Worm (Caenorhabditis elegans): ENCODE measurements around the gene C14B1.3.
A peak's percentile ranks its signal among the peaks of the same experiment; 100 is the strongest.

Gene C14B1.3

DNA sequence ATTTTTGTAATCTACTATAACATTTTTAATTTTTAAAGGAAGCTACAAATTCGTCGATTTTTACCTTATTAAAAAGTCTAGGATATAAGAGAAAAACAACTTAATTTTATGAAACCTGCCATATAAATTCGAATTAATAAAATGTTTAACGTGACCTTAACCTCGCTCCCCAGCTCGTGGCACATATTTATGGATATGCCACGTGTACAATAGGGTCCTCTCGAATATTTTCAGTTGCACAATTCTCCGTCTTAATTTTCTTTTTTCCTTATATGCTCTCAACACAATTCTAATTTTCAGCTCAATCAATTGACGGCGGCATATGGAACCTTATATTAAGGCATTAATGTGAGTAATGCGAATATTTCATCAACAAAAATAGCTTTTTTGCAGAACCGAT, 32.9 kb downstream of the C14B1.3 start, which contains the start of gene F34D10.4:
Gene F34D10.4 (plus strand): TSS at position 301 of the 400 bp plus-strand sequence.
- TF ChIP-seq nhr-43 (tag; optimal IDR thresholded peaks at IDR 0.05; ENCODE audit: poor library complexity, severe bottlenecking) (peak; percentile 50), nhr-28 (tag; optimal IDR thresholded peaks at IDR 0.05) (no peak)

DNA sequence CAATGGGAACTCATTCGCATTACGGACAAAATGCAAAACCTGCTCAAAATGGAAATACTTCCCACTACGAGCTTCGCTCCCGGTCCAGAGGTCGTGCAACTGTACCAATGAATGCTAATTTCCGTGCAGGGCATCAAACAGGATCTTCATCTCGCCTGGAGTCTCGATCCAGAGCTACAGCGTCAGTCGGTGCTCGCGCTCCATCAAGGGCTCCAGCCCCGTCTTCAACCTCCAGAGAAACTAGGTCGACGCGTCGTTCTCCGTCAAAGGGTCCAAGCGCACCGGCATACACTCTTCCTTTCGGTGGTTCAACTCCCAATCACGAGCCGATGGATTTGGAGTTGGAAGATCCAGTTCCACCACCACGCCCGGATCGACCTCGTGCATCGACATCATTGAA, 34.4 kb downstream of the C14B1.3 start:
- TF ChIP-seq lin-15B (tag; optimal IDR thresholded peaks at IDR 0.05) = no peak
- no peak for TF ChIP-seq mdl-1 (tag; optimal IDR thresholded peaks at IDR 0.05)
- TF ChIP-seq mml-1 (tag; optimal IDR thresholded peaks at IDR 0.05) = no peak

DNA sequence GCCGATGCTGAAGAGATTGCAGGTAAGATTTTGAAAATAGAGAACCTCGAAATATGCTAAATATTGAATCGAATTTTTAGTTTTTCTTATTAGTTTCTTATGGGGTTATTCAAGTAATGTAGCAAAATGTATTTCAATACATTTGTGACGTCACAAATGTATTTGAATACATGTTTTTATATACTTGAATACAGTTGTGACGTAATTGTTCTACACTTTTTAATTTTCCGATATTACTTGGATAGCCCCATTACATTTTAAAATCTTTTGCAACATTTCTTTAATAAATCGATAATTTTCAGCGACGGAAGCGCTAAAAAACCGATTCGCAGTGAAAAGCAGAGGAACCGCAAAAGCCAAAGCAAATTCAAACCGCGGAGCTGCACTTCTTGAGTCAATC, 35.0 kb downstream of the C14B1.3 start:
- TF ChIP-seq fkh-2 (tag; optimal IDR thresholded peaks at IDR 0.05) = no peak
- no peak for TF ChIP-seq nhr-12 (tag; optimal IDR thresholded peaks at IDR 0.05)
- no peak for TF ChIP-seq unc-39 (tag; optimal IDR thresholded peaks at IDR 0.05)
- TF ChIP-seq jun-1 (tag; optimal IDR thresholded peaks at IDR 0.05) = no peak
- no peak for TF ChIP-seq elt-3 (tag; optimal IDR thresholded peaks at IDR 0.05)
- TF ChIP-seq egl-27 (tag; optimal IDR thresholded peaks at IDR 0.05) = no peak
- no peak for TF ChIP-seq daf-12 (tag; optimal IDR thresholded peaks at IDR 0.05)
- TF ChIP-seq unc-62 (GFP tag; optimal IDR thresholded peaks at IDR 0.05) = no peak
- no peak for TF ChIP-seq ztf-4 (tag; optimal IDR thresholded peaks at IDR 0.05)
- no peak for TF ChIP-seq skn-1 (tag; optimal IDR thresholded peaks at IDR 0.05)
- no peak for TF ChIP-seq pha-4 (tag; optimal IDR thresholded peaks at IDR 0.05)

DNA sequence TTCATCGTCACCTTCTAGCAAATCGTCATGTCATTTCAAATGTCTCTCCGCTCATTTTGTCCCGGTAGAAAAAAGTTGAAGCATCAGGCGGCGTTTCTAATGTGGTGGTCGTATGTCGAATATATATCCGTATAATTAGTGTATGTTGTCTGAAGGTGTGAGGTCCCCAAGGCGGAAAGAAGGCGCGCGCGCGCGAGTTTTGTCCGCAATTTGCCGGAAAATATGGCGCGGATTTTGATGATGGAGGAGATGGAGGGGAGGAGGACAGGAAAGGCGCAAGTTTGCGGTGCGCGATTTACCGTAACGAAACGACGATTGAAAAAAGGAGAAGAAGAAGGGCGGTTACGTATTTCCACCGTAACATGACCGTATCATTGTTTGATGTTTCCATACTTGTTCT, 38.7 kb downstream of the C14B1.3 start:
- TF ChIP-seq nhr-12 (tag; optimal IDR thresholded peaks at IDR 0.05) (no peak), nhr-23 (tag; optimal IDR thresholded peaks at IDR 0.05) (no peak), tbx-2 (tag; optimal IDR thresholded peaks at IDR 0.05) (no peak), unc-62 (GFP tag; optimal IDR thresholded peaks at IDR 0.05) (no peak), ztf-4 (tag; optimal IDR thresholded peaks at IDR 0.05) (no peak), ceh-16 (tag; optimal IDR thresholded peaks at IDR 0.05) (no peak), mml-1 (tag; optimal IDR thresholded peaks at IDR 0.05) (no peak), lin-15B (tag; optimal IDR thresholded peaks at IDR 0.05) (no peak), jun-1 (tag; optimal IDR thresholded peaks at IDR 0.05) (no peak), fos-1 (tag; optimal IDR thresholded peaks at IDR 0.05) (no peak), fkh-10 (GFP tag; optimal IDR thresholded peaks at IDR 0.05) (no peak), nhr-77 (tag; optimal IDR thresholded peaks at IDR 0.05) (no peak)

DNA sequence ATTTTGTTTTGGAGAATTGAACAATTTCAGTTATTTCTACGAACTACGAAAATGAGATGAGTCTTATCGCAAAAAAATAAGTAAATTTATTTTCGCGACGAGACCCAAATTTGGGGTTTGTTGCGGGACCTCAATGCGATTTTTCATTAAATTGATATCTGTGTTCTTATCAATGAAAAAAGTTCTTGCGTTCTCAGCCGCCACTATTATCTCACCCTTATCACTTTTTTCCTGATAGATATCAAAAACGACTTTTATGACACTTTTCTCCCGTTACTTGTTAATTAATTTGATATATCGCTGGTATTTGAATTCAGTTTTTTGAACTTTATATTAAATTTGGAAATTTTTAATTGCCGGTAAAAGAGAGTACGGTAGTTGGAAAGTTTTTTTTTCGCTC, 40.0 kb downstream of the C14B1.3 start:
- no peak for TF ChIP-seq ztf-4 (tag; optimal IDR thresholded peaks at IDR 0.05)
- no peak for TF ChIP-seq lsy-12 (tag; optimal IDR thresholded peaks at IDR 0.05)

DNA sequence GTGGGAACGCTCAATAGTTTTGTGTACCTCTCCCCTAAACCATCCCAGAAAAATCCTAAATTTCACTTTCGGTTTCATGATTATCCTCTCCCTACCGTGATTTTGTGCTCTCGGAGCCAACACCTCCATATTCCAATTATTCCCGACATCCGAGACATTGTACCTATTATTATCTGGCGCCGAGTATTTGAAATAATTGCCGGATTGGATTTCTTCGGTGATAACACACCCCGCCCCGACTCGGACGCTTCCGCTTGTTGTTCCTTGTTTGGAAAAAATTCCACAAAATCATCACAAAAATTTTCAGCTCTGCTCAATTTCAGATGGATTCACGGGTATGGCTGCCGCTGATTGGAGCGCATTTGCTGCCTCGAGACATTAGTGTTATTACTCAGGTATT, 41.8 kb downstream of the C14B1.3 start, which contains the start of gene lin-48:
Gene lin-48 (plus strand): TSS at position 301 of the 400 bp plus-strand sequence.
- no peak for TF ChIP-seq tbx-2 (tag; optimal IDR thresholded peaks at IDR 0.05)

All from whole organism, L3 larva.